Worm (Caenorhabditis elegans) whole organism, L2 larva: ENCODE measurements around the gene ensh-1.

Experiments
- C34F6.9 ChIP-seq: fragments of 150-350 bp; optimal IDR thresholded peaks from 2 replicates; lab custom pipeline; 2014; ENCODE audit warnings: missing biosample characterization, missing genetic modification characterization
- R02D3.7 ChIP-seq: fragments of 150-350 bp; optimal IDR thresholded peaks from 2 replicates; lab custom pipeline; 2014; ENCODE audit warnings: missing biosample characterization, missing genetic modification characterization
- blmp-1 ChIP-seq: sonication (generic microtip); optimal IDR thresholded peaks from 2 replicates; lab custom pipeline; 2017; ENCODE audit warnings: missing genetic modification characterization, mild to moderate bottlenecking, missing compliant biosample characterization, antibody characterized with exemption, moderate library complexity; ENCODE audit not compliant: insufficient read depth
- ceh-16 ChIP-seq: fragments of 150-350 bp; optimal IDR thresholded peaks from 2 replicates; lab custom pipeline; 2014; ENCODE audit warnings: missing biosample characterization, missing genetic modification characterization
- egl-27 ChIP-seq: sonication (generic microtip); optimal IDR thresholded peaks from 3 replicates; lab custom pipeline; 2017; ENCODE audit warnings: missing biosample characterization, missing genetic modification reagents, missing genetic modification characterization
- nhr-11 ChIP-seq: fragments of 150-350 bp; optimal IDR thresholded peaks from 2 replicates; lab custom pipeline; 2014; ENCODE audit warnings: missing biosample characterization, missing genetic modification characterization
- snpc-4 ChIP-seq: fragments of 150-350 bp; optimal IDR thresholded peaks from 2 replicates; lab custom pipeline; 2014; ENCODE audit warnings: missing biosample characterization, missing genetic modification characterization
- unc-62 ChIP-seq: fragments of 150-350 bp; optimal IDR thresholded peaks from 2 replicates; lab custom pipeline; 2014; ENCODE audit warnings: missing biosample characterization, missing genetic modification reagents, missing genetic modification characterization
- ztf-11 ChIP-seq: sonication (generic microtip); optimal IDR thresholded peaks from 2 replicates; lab custom pipeline; 2017; ENCODE audit warnings: missing biosample characterization, missing genetic modification characterization
- ztf-4 ChIP-seq: fragments of 150-350 bp; optimal IDR thresholded peaks from 2 replicates; lab custom pipeline; 2014; ENCODE audit warnings: missing biosample characterization, missing genetic modification characterization

- TF ChIP-seq R02D3.7 (tag; lab: Kevin White, UChicago): no peak
- no peak for TF ChIP-seq C34F6.9 (tag; lab: Kevin White, UChicago)
- TF ChIP-seq ztf-4: no peak
- TF ChIP-seq nhr-11 (tag; lab: Kevin White, UChicago): no peak
- no peak for TF ChIP-seq egl-27
- no peak for TF ChIP-seq snpc-4
- no peak for TF ChIP-seq unc-62 (GFP tag; lab: Kevin White, UChicago)
- TF ChIP-seq ceh-16 (tag; lab: Kevin White, UChicago): no peak
- no peak for TF ChIP-seq ztf-11 (tag; lab: Kevin White, UChicago)
- TF ChIP-seq blmp-1 (tag; lab: Kevin White, UChicago): no peak
These were observed 45.4 kb downstream of the ensh-1 start, which contains the start of gene trk-1 for ce11 chrX:8950507-8951028.
